Worm (Caenorhabditis elegans): ENCODE measurements around the gene F54B11.11.

The F54B11.11 gene

DNA sequence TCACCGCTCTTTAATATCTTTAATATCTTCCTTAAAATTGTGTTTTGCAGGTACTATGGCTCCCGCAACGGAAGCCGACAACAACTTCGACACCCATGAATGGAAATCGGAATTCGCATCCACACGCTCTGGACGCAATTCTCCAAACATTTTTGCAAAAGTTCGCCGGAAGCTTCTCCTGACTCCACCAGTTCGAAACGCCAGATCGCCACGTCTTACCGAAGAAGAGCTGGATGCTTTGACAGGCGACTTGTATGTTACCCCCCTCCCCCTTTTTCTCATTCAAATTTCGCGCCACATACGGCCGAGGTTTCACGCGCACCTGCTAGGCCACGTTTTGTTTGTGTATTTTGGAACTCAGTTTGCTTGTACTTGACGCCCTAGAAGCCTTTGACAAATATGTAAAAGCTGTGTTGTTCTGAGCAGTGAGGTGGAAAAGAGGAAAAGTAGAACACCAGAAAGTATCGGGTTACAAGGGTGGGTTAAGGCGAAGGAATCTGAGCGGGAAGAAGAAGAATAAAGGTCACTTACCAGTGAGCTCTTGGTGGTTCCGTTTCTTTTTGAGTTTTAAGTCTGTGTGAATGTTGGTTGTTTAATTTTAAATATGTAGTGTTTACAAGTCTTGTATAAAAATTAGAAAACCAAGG lies 6.3 kb downstream of the F54B11.11 start, which contains the start of gene unc-84:
Gene unc-84 (plus strand): TSS at position 51 of the 647 bp plus-strand sequence.
- TF ChIP-seq gmeb-1 (tag; optimal IDR thresholded peaks at IDR 0.05), result peak; percentile 55
- TF ChIP-seq C34F6.9 (tag; optimal IDR thresholded peaks at IDR 0.05), result peak; percentile 2
- TF ChIP-seq ztf-4 (tag; optimal IDR thresholded peaks at IDR 0.05), result no peak
- TF ChIP-seq F13H6.1 (tag; optimal IDR thresholded peaks at IDR 0.05), result peak; percentile 1
- peak; percentile 9 for TF ChIP-seq unc-55 (GFP tag; optimal IDR thresholded peaks at IDR 0.05)
- no peak for TF ChIP-seq elt-3 (tag; optimal IDR thresholded peaks at IDR 0.05)

DNA sequence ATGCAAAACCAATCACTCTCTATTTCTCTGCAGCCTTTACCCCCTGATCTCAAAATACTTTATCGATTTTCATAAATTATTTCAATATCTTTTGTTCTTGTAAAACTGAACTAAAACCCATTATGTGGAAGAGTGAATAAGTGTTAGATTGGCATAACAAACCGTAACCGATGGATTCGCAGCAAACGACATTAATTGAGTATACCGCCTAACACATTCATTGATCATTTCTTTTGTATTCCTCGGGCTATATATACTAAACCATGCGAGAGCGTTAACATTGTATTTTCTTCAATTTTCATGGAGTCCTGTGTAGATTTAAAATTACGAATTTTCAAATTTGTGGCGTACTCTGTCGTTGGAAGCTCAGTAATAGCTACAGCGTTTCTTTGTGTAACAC lies 11.2 kb downstream of the F54B11.11 start, which contains the start of gene col-9:
Gene col-9 (plus strand): TSS at position 301 of the 400 bp plus-strand sequence.
- TF ChIP-seq alr-1 (tag; optimal IDR thresholded peaks at IDR 0.05), result no peak
- no peak for TF ChIP-seq skn-1 (tag; optimal IDR thresholded peaks at IDR 0.05)
- TF ChIP-seq nhr-11 (tag; optimal IDR thresholded peaks at IDR 0.05), result no peak
- TF ChIP-seq snpc-4 (tag; optimal IDR thresholded peaks at IDR 0.05), result no peak
- no peak for TF ChIP-seq nhr-237 (tag; optimal IDR thresholded peaks at IDR 0.05)
- TF ChIP-seq lin-11 (tag; optimal IDR thresholded peaks at IDR 0.05), result no peak
- TF ChIP-seq zag-1 (tag; optimal IDR thresholded peaks at IDR 0.05), result no peak
- TF ChIP-seq F13H6.1 (tag; optimal IDR thresholded peaks at IDR 0.05), result no peak
- no peak for TF ChIP-seq R02D3.7 (tag; optimal IDR thresholded peaks at IDR 0.05)
- no peak for TF ChIP-seq ceh-82 (tag; optimal IDR thresholded peaks at IDR 0.05)
- no peak for TF ChIP-seq nhr-6 (tag; optimal IDR thresholded peaks at IDR 0.05)

DNA sequence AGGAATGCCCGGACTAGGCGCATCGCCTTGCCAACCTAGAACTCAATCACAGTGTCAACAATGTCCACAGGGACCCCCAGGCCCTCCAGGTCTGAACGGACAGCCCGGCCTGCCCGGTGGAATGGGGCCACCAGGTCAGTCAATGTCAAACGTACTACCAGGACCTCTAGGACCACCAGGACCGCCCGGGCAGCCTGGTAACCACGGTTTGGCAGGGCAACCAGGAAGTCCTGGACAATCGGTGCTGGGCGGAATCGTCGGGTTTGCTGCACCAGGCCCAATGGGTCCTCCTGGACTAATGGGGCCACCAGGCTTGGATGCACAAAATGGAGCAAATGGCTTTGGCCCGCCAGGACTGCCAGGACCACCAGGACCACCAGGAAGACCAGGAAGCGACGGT lies 12.1 kb downstream of the F54B11.11 start:
- no peak for TF ChIP-seq aly-2 (tag; optimal IDR thresholded peaks at IDR 0.05)
- no peak for TF ChIP-seq nhr-6 (tag; optimal IDR thresholded peaks at IDR 0.05)
- no peak for TF ChIP-seq lin-13 (GFP tag; optimal IDR thresholded peaks at IDR 0.05)
- TF ChIP-seq alr-1 (tag; optimal IDR thresholded peaks at IDR 0.05), result no peak
- TF ChIP-seq lin-39 (tag; optimal IDR thresholded peaks at IDR 0.05), result no peak
- TF ChIP-seq ama-1 (optimal IDR thresholded peaks at IDR 0.05), result no peak
- no peak for TF ChIP-seq nhr-10 (tag; optimal IDR thresholded peaks at IDR 0.05)
- TF ChIP-seq unc-62 (GFP tag; optimal IDR thresholded peaks at IDR 0.05), result no peak
- TF ChIP-seq lsy-2 (tag; optimal IDR thresholded peaks at IDR 0.05), result no peak
- no peak for TF ChIP-seq dmd-4 (tag; optimal IDR thresholded peaks at IDR 0.05)
- TF ChIP-seq nhr-12 (tag; optimal IDR thresholded peaks at IDR 0.05), result no peak
- no peak for TF ChIP-seq zag-1 (tag; optimal IDR thresholded peaks at IDR 0.05)
- no peak for TF ChIP-seq nhr-21 (tag; optimal IDR thresholded peaks at IDR 0.05)
- no peak for TF ChIP-seq sma-3 (GFP tag; optimal IDR thresholded peaks at IDR 0.05)
- TF ChIP-seq ztf-4 (tag; optimal IDR thresholded peaks at IDR 0.05), result no peak

DNA sequence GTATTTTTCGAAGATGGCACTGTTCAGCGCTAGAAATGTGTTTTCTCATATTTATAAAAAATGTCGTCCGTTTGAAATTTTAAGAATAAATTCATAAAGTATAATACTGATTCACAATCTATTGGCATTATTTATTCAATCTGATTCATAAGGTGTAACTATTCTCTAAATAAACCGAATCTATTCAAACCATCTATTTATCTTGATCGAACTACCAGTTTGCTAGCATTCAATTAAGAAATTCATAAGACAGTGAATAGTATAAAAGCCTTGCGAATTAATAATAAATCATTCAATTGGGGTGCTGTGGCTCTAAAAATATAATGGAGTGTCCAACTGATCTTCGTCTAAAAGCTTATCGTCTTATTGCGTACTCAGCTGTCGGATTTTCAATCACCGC lies 12.6 kb downstream of the F54B11.11 start, which contains the start of gene col-44:
Gene col-44 (plus strand): TSS at position 301 of the 400 bp plus-strand sequence.
- TF ChIP-seq nhr-77 (tag; optimal IDR thresholded peaks at IDR 0.05) (no peak), lsy-2 (tag; optimal IDR thresholded peaks at IDR 0.05) (no peak), fos-1 (tag; optimal IDR thresholded peaks at IDR 0.05) (no peak), mdl-1 (tag; optimal IDR thresholded peaks at IDR 0.05) (no peak), ztf-11 (tag; optimal IDR thresholded peaks at IDR 0.05) (no peak), dmd-4 (tag; optimal IDR thresholded peaks at IDR 0.05) (no peak), elt-3 (tag; optimal IDR thresholded peaks at IDR 0.05) (no peak), elt-1 (tag; optimal IDR thresholded peaks at IDR 0.05) (no peak), nhr-23 (tag; optimal IDR thresholded peaks at IDR 0.05) (no peak), nhr-11 (tag; optimal IDR thresholded peaks at IDR 0.05) (no peak), nhr-21 (tag; optimal IDR thresholded peaks at IDR 0.05) (no peak)

DNA sequence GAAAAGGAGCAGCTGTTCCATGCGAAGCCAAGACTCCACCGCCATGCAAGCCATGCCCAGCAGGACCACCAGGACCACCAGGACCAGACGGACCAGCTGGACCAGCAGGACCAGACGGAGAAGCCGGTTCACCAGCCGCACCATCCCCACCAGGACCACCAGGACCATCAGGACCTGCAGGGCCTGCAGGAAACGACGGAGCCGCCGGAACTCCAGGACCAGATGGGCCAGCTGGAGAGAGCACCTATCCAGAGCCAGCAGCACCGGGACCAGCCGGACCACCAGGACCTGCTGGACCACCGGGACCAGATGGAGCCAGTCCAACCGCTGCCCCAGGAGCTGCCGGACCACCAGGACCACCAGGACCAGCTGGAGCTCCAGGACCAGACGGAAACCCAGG lies 13.4 kb downstream of the F54B11.11 start:
- no peak for TF ChIP-seq nhr-77 (tag; optimal IDR thresholded peaks at IDR 0.05)
- no peak for TF ChIP-seq unc-39 (tag; optimal IDR thresholded peaks at IDR 0.05)
- no peak for TF ChIP-seq skn-1 (tag; optimal IDR thresholded peaks at IDR 0.05)
- no peak for TF ChIP-seq sma-3 (GFP tag; optimal IDR thresholded peaks at IDR 0.05)
- no peak for TF ChIP-seq C34F6.9 (tag; optimal IDR thresholded peaks at IDR 0.05)
- no peak for TF ChIP-seq elt-1 (tag; optimal IDR thresholded peaks at IDR 0.05)
- no peak for TF ChIP-seq aly-2 (tag; optimal IDR thresholded peaks at IDR 0.05)

Data from whole organism, L2 larva.